Worm (Caenorhabditis elegans): ENCODE results near the gene kin-21.
A peak's percentile ranks its signal among the peaks of the same experiment; 100 is the strongest.

DNA sequence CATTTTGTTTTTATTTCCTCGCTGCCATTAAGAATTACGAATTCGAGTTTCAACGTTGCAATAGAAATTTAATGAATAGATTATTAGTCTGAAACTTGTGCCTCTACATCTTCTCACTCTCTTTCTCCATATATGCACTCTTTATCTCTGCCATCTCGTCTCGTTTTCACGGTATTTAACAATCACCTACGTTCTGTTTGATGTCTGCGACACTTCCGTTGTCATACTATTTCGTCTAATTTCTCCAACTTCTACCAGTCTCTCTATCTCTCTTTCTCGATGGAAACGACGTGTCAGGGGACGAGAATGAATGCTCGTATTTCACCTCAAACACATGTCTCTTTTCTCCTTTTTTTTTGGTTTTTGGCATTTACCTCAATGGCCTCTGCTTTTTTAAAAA, 41.2 kb downstream of the kin-21 start:
- TF ChIP-seq elt-3 (tag; optimal IDR thresholded peaks at IDR 0.05) (no peak), aly-2 (tag; optimal IDR thresholded peaks at IDR 0.05) (no peak), unc-62 (GFP tag; optimal IDR thresholded peaks at IDR 0.05) (no peak), R02D3.7 (tag; optimal IDR thresholded peaks at IDR 0.05) (no peak), nhr-77 (tag; optimal IDR thresholded peaks at IDR 0.05) (no peak), nhr-76 (tag; optimal IDR thresholded peaks at IDR 0.05) (no peak), lin-39 (tag; optimal IDR thresholded peaks at IDR 0.05) (no peak), elt-2 (tag; optimal IDR thresholded peaks at IDR 0.05) (peak; percentile 53), nhr-23 (tag; optimal IDR thresholded peaks at IDR 0.05) (peak; percentile 44), zag-1 (tag; optimal IDR thresholded peaks at IDR 0.05) (no peak), daf-12 (tag; optimal IDR thresholded peaks at IDR 0.05) (no peak)

All from whole organism, L3 larva.